Worm (Caenorhabditis elegans): Measurements from ENCODE around the gene C23G10.2.

DNA sequence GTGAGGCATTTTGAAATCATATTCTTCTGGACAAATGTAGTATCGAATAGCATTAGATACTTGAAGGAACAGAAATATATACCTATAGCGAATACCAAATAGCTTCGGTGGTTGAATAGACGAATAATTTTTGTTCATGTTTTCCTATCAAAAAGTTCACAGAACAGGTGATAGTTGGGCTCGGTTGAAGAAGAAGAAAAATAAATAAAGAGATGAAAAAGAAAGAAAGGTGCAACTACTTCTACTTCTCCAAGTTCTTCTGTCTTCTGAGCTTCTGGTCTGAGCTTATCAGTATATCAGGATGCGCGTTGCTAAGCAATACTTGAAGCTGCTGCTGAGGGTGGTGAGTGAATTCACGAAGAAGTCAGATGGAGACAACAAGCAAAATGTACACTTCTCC lies 6.1 kb downstream of the C23G10.2 start, which contains the start of gene C23G10.10:
- TF ChIP-seq Y5F2A.4 (GFP tag; optimal IDR thresholded peaks at IDR 0.05), result no peak
- no peak for TF ChIP-seq nhr-28 (tag; optimal IDR thresholded peaks at IDR 0.05)
- no peak for TF ChIP-seq pha-4 (GFP tag; IDR thresholded peaks at IDR 0.05)
- no peak for TF ChIP-seq pha-4 (tag; optimal IDR thresholded peaks at IDR 0.05)
- TF ChIP-seq R02D3.7 (tag; optimal IDR thresholded peaks at IDR 0.05), result no peak
- TF ChIP-seq ZK546.5 (tag; optimal IDR thresholded peaks at IDR 0.05), result no peak
- no peak for TF ChIP-seq nhr-237 (tag; optimal IDR thresholded peaks at IDR 0.05)
